Worm (Caenorhabditis elegans): ENCODE measurements around the gene abt-1.

The abt-1 gene

DNA sequence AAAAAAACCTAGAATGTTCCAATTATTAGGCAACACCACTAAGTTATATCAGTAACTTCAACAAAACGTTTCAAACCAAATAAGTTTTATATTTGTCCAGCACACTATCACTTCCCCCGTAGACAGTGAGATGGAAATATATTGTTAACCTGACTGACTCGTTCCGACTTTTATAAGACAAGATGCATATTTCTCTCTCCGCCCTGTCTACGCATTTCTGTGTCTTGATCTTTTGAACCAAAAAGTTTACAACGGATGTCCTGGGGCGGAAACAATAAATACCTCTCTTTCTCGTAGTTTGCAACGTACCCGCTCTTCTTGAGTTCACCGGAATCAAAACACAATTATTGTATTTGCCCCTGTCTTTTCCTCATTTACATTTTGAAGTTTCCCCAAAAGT lies 36.5 kb upstream of the abt-1 start:
- TF ChIP-seq flt-1 (GFP tag; IDR thresholded peaks at IDR 0.05) = no peak
- TF ChIP-seq tbx-11 (GFP tag; IDR thresholded peaks at IDR 0.05) = no peak
- no peak for TF ChIP-seq ceh-13 (GFP tag; optimal IDR thresholded peaks at IDR 0.05)
- no peak for TF ChIP-seq ama-1 (optimal IDR thresholded peaks at IDR 0.05)
- no peak for TF ChIP-seq ets-7 (tag; optimal IDR thresholded peaks at IDR 0.05)
- no peak for TF ChIP-seq aly-1 (tag; optimal IDR thresholded peaks at IDR 0.05)
- TF ChIP-seq hmbx-1 (tag; optimal IDR thresholded peaks at IDR 0.05) = no peak
- no peak for TF ChIP-seq tbx-37 (GFP tag; conservative IDR thresholded peaks at IDR 0.05)

- TF ChIP-seq tra-4 (tag; optimal IDR thresholded peaks at IDR 0.05) = no peak
- TF ChIP-seq tbx-11 (GFP tag; IDR thresholded peaks at IDR 0.05) = no peak
- no peak for TF ChIP-seq ets-7 (tag; optimal IDR thresholded peaks at IDR 0.05)
- no peak for TF ChIP-seq aly-1 (tag; optimal IDR thresholded peaks at IDR 0.05)
- no peak for TF ChIP-seq scrt-1 (GFP tag; IDR thresholded peaks at IDR 0.05)
- TF ChIP-seq hmbx-1 (tag; optimal IDR thresholded peaks at IDR 0.05) = no peak
- TF ChIP-seq F13C5.2 (tag; optimal IDR thresholded peaks at IDR 0.05) = no peak
- no peak for TF ChIP-seq pes-1 (GFP tag; IDR thresholded peaks at IDR 0.05)
- TF ChIP-seq ceh-13 (GFP tag; optimal IDR thresholded peaks at IDR 0.05) = no peak
- no peak for TF ChIP-seq tbx-37 (GFP tag; conservative IDR thresholded peaks at IDR 0.05)
These were observed 35.9 kb upstream of the abt-1 start, which contains the start of gene daf-14 for ce11 chrIV:10250577-10251075. Gene daf-14, plus strand, starts transcription at chrIV:10250627.

- TF ChIP-seq tbx-11 (GFP tag; IDR thresholded peaks at IDR 0.05) (no peak), pes-1 (GFP tag; IDR thresholded peaks at IDR 0.05) (no peak), aly-1 (tag; optimal IDR thresholded peaks at IDR 0.05) (no peak), ets-7 (tag; optimal IDR thresholded peaks at IDR 0.05) (no peak), hmg-4 (GFP tag; optimal IDR thresholded peaks at IDR 0.05) (no peak), sea-1 (GFP tag; conservative IDR thresholded peaks at IDR 0.05) (no peak), hnd-1 (tag; optimal IDR thresholded peaks at IDR 0.05) (no peak)
These were observed 31.0 kb upstream of the abt-1 start, which contains the start of gene F01G10.10 for ce11 chrIV:10245666-10246210. Gene F01G10.10, plus strand, starts transcription at chrIV:10246160.

DNA sequence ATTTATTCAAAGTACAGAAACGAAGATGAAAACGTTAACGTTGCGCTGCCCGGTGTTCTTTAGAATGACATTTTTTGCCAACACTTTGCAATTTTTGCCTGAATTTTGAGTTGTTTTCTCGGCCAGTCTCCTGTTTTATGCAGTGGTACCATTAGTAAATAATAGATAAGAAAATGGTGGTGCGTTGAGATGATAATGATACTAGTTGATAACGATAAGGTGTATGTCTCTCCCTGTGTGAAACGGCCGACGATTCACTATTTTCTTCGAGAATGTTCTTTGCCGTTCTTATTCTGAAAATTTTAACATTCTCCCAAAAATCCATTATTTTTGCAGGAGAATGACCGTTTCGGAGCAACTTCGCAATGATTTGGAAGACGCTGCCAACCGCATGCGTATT lies 28.6 kb upstream of the abt-1 start, which contains the start of gene tkt-1:
Gene tkt-1, plus strand, starts transcription at position 337 of the 400 bp plus-strand sequence.
- TF ChIP-seq tbx-37 (GFP tag; conservative IDR thresholded peaks at IDR 0.05) = no peak
- no peak for TF ChIP-seq B0310.2 (tag; optimal IDR thresholded peaks at IDR 0.05)
- TF ChIP-seq pes-1 (GFP tag; IDR thresholded peaks at IDR 0.05) = no peak
- TF ChIP-seq F13C5.2 (tag; optimal IDR thresholded peaks at IDR 0.05) = no peak
- TF ChIP-seq ama-1 (optimal IDR thresholded peaks at IDR 0.05) = no peak
- no peak for TF ChIP-seq ceh-36 (tag; optimal IDR thresholded peaks at IDR 0.05)
- TF ChIP-seq flt-1 (GFP tag; IDR thresholded peaks at IDR 0.05) = no peak
- no peak for TF ChIP-seq tbx-11 (GFP tag; IDR thresholded peaks at IDR 0.05)
- TF ChIP-seq ets-7 (tag; optimal IDR thresholded peaks at IDR 0.05) = no peak
- TF ChIP-seq sea-1 (GFP tag; conservative IDR thresholded peaks at IDR 0.05) = no peak
- TF ChIP-seq tra-4 (tag; optimal IDR thresholded peaks at IDR 0.05) = no peak
- TF ChIP-seq hnd-1 (tag; optimal IDR thresholded peaks at IDR 0.05) = no peak
- no peak for TF ChIP-seq ceh-13 (GFP tag; optimal IDR thresholded peaks at IDR 0.05)
- TF ChIP-seq scrt-1 (GFP tag; IDR thresholded peaks at IDR 0.05) = no peak
- no peak for TF ChIP-seq hmg-4 (GFP tag; optimal IDR thresholded peaks at IDR 0.05)
- TF ChIP-seq hmbx-1 (tag; optimal IDR thresholded peaks at IDR 0.05) = no peak
- no peak for TF ChIP-seq aly-1 (tag; optimal IDR thresholded peaks at IDR 0.05)

ce11 chrIV:10242458-10243123 lies 27.9 kb upstream of the abt-1 start:
- TF ChIP-seq flt-1 (GFP tag; IDR thresholded peaks at IDR 0.05) = no peak
- TF ChIP-seq ets-7 (tag; optimal IDR thresholded peaks at IDR 0.05) = no peak
- TF ChIP-seq pes-1 (GFP tag; IDR thresholded peaks at IDR 0.05) = no peak
- no peak for TF ChIP-seq tbx-11 (GFP tag; IDR thresholded peaks at IDR 0.05)
- TF ChIP-seq hmg-4 (GFP tag; optimal IDR thresholded peaks at IDR 0.05) = no peak
- no peak for TF ChIP-seq ceh-36 (tag; optimal IDR thresholded peaks at IDR 0.05)
- no peak for TF ChIP-seq tbx-37 (GFP tag; conservative IDR thresholded peaks at IDR 0.05)
- no peak for TF ChIP-seq F13C5.2 (tag; optimal IDR thresholded peaks at IDR 0.05)
- no peak for TF ChIP-seq scrt-1 (GFP tag; IDR thresholded peaks at IDR 0.05)
- no peak for TF ChIP-seq sea-1 (GFP tag; conservative IDR thresholded peaks at IDR 0.05)
- no peak for TF ChIP-seq B0310.2 (tag; optimal IDR thresholded peaks at IDR 0.05)
- TF ChIP-seq aly-1 (tag; optimal IDR thresholded peaks at IDR 0.05) = no peak
- TF ChIP-seq ama-1 (optimal IDR thresholded peaks at IDR 0.05) = no peak

ce11 chrIV:10241659-10242058 lies 26.9 kb upstream of the abt-1 start, which contains the start of gene lipl-7:
Gene lipl-7, minus strand, starts transcription at chrIV:10241823.
- TF ChIP-seq scrt-1 (GFP tag; IDR thresholded peaks at IDR 0.05) = no peak
- no peak for TF ChIP-seq F13C5.2 (tag; optimal IDR thresholded peaks at IDR 0.05)
- no peak for TF ChIP-seq flt-1 (GFP tag; IDR thresholded peaks at IDR 0.05)
- no peak for TF ChIP-seq hnd-1 (tag; optimal IDR thresholded peaks at IDR 0.05)
- no peak for TF ChIP-seq ama-1 (optimal IDR thresholded peaks at IDR 0.05)
- no peak for TF ChIP-seq pes-1 (GFP tag; IDR thresholded peaks at IDR 0.05)
- TF ChIP-seq hmg-4 (GFP tag; optimal IDR thresholded peaks at IDR 0.05) = no peak
- no peak for TF ChIP-seq aly-1 (tag; optimal IDR thresholded peaks at IDR 0.05)
- TF ChIP-seq ceh-13 (GFP tag; optimal IDR thresholded peaks at IDR 0.05) = no peak

DNA sequence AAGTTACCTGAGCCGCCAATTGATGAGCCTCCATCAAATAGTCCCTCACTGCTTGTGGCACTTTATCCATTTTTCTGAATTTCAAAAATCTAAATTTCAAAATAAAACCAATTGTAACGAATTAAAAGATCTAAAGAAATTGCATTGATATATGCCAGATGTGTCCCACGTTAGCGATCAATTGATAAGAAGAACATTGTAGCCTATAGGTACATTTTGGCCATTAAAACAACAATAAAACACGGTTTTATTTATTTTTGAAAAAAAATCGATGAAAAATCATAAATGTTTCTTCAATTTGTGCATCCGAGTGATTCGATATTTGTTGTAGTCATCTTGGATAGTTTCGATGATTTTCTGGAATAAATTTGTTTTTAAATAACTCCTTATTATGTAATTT lies 24.3 kb upstream of the abt-1 start, which contains the start of gene ech-8:
Gene ech-8, minus strand, starts transcription at position 132 of the 400 bp plus-strand sequence.
- TF ChIP-seq ama-1 (optimal IDR thresholded peaks at IDR 0.05) (no peak), flt-1 (GFP tag; IDR thresholded peaks at IDR 0.05) (no peak), ceh-36 (tag; optimal IDR thresholded peaks at IDR 0.05) (no peak), pes-1 (GFP tag; IDR thresholded peaks at IDR 0.05) (no peak), B0310.2 (tag; optimal IDR thresholded peaks at IDR 0.05) (no peak), scrt-1 (GFP tag; IDR thresholded peaks at IDR 0.05) (no peak), hmbx-1 (tag; optimal IDR thresholded peaks at IDR 0.05) (no peak), hmg-4 (GFP tag; optimal IDR thresholded peaks at IDR 0.05) (no peak), hnd-1 (tag; optimal IDR thresholded peaks at IDR 0.05) (no peak), ceh-13 (GFP tag; optimal IDR thresholded peaks at IDR 0.05) (no peak), F13C5.2 (tag; optimal IDR thresholded peaks at IDR 0.05) (no peak), sea-1 (GFP tag; conservative IDR thresholded peaks at IDR 0.05) (no peak), aly-1 (tag; optimal IDR thresholded peaks at IDR 0.05) (no peak), ets-7 (tag; optimal IDR thresholded peaks at IDR 0.05) (no peak), tbx-37 (GFP tag; conservative IDR thresholded peaks at IDR 0.05) (no peak), tbx-11 (GFP tag; IDR thresholded peaks at IDR 0.05) (no peak), tra-4 (tag; optimal IDR thresholded peaks at IDR 0.05) (no peak)

All from whole organism, early embryonic.